Worm (Caenorhabditis elegans) whole organism, L4/young adult: ENCODE data around the gene ints-9.

Source experiments
- W03F9.2 ChIP-seq: fragments of 150-350 bp; optimal IDR thresholded peaks from 2 replicates; lab custom pipeline; 2014; ENCODE audit warnings: missing biosample characterization, missing genetic modification characterization
- dao-5 ChIP-seq: sonication (generic microtip); optimal IDR thresholded peaks from 2 replicates; lab custom pipeline; 2016; ENCODE audit warnings: missing genotype, missing genetic modification characterization, moderate library complexity, missing compliant biosample characterization
- him-1 ChIP-seq: sonication (generic microtip); optimal IDR thresholded peaks from 2 replicates; lab custom pipeline; 2016; ENCODE audit warnings: missing genotype, missing genetic modification reagents, missing genetic modification characterization, missing compliant biosample characterization

DNA sequence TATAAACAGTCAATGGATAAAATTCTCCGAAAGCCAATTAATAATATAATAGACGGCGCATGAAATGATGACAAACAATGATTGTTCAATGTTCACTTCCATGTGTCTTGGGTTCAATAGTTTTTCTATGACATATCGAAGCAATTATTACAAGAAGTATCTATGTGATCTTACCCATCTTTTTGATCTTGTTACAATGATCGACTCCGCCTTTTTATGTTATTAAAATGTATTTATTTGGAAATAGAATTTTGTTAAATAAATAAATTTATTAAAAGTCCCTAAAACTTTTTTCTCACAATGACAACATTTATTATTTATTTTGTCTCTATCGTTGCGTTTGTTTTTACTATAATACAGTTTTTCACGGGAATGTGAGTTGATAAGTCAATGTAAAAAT is 45.8 kb upstream of the ints-9 start, which contains the start of gene swt-2:
- TF ChIP-seq dao-5 (tag; lab: Kevin White, UChicago) (no peak), W03F9.2 (tag; lab: Kevin White, UChicago) (no peak), him-1 (tag; lab: Kevin White, UChicago) (no peak)
